Worm (Caenorhabditis elegans) whole organism, L4 larva: Measurements from ENCODE around the gene let-711.

Source experiments
- D1046.2 ChIP-seq: fragments of 200-800 bp; sonication (Bioruptor generic); IDR thresholded peaks from 2 replicates; pipeline ENCODE4 v1.3.6; 2022; ENCODE audit warnings: missing genetic modification characterization, missing compliant biosample characterization
- F10B5.3 ChIP-seq: sonication (generic microtip); optimal IDR thresholded peaks from 2 replicates; lab custom pipeline; 2016; ENCODE audit warnings: mild to moderate bottlenecking, missing genetic modification characterization, missing compliant biosample characterization
- F26F4.8 ChIP-seq: fragments of 200-800 bp; sonication (Bioruptor generic); conservative IDR thresholded peaks from 2 replicates; pipeline ENCODE4 v1.3.6; 2022; ENCODE audit warnings: missing genetic modification characterization, missing compliant biosample characterization
- F49E8.2 ChIP-seq: sonication (generic microtip); optimal IDR thresholded peaks from 2 replicates; lab custom pipeline; 2016; ENCODE audit warnings: missing compliant biosample characterization, mild to moderate bottlenecking, missing genetic modification characterization, borderline replicate concordance
- Y5F2A.4 ChIP-seq: fragments of 200-800 bp; sonication (Bioruptor generic); optimal IDR thresholded peaks from 2 replicates; lab custom pipeline; 2018; ENCODE audit warnings: mild to moderate bottlenecking, missing genetic modification characterization, missing compliant biosample characterization
- ZK546.5 ChIP-seq, 2 experiments: sonication (generic microtip); optimal IDR thresholded peaks; 2 replicates each; lab custom pipeline; 2017; ENCODE audit warnings: missing biosample characterization in 2 of 2, missing genetic modification characterization in 2 of 2
- aha-1 ChIP-seq: fragments of 150-350 bp; peaks from one replicate; lab custom pipeline; 2014; ENCODE audit warnings: missing biosample characterization, missing genetic modification characterization
- aly-2 ChIP-seq: sonication (generic microtip); optimal IDR thresholded peaks from 2 replicates; lab custom pipeline; 2018; ENCODE audit warnings: missing biosample characterization, missing genetic modification characterization
- ceh-82 ChIP-seq: sonication (generic microtip); optimal IDR thresholded peaks from 2 replicates; lab custom pipeline; 2017; ENCODE audit warnings: missing biosample characterization, missing genetic modification characterization
- cey-2 ChIP-seq: sonication (generic microtip); optimal IDR thresholded peaks from 3 replicates; lab custom pipeline; 2017; ENCODE audit warnings: missing genetic modification characterization, mild to moderate bottlenecking, missing compliant biosample characterization, antibody characterized with exemption, borderline replicate concordance; ENCODE audit not compliant: insufficient read depth
- daf-12 ChIP-seq: fragments of 150-350 bp; optimal IDR thresholded peaks from 2 replicates; lab custom pipeline; 2014; ENCODE audit warnings: missing biosample characterization, missing genetic modification reagents, missing genetic modification characterization
- daf-16 ChIP-seq, 3 experiments: sonication (generic microtip); optimal IDR thresholded peaks; 2 replicates each; lab custom pipeline; 2016 to 2017; ENCODE audit warnings: missing genetic modification characterization in 3 of 3, missing genetic modification reagents in 3 of 3, mild to moderate bottlenecking in 2 of 3, missing compliant biosample characterization in 2 of 3, missing biosample characterization in 1 of 3, moderate library complexity in 1 of 3
- dmd-8 ChIP-seq: fragments of 200-800 bp; sonication (Bioruptor generic); IDR thresholded peaks from 2 replicates; pipeline ENCODE4 v1.3.6; 2022; ENCODE audit warnings: missing genetic modification characterization, missing compliant biosample characterization
- dpl-1 ChIP-seq: fragments of 150-350 bp; optimal IDR thresholded peaks from 2 replicates; lab custom pipeline; 2014; ENCODE audit warnings: missing biosample characterization, missing genetic modification reagents, missing genetic modification characterization
- egl-43 ChIP-seq: fragments of 200-800 bp; sonication (Bioruptor generic); IDR thresholded peaks from 2 replicates; pipeline ENCODE4 v1.3.6; 2022; ENCODE audit warnings: missing genetic modification reagents, missing genetic modification characterization, missing compliant biosample characterization
- fkh-10 ChIP-seq: fragments of 150-350 bp; optimal IDR thresholded peaks from 2 replicates; lab custom pipeline; 2014; ENCODE audit warnings: missing biosample characterization, missing genetic modification reagents, missing genetic modification characterization
- fos-1 ChIP-seq: fragments of 150-350 bp; optimal IDR thresholded peaks from 2 replicates; lab custom pipeline; 2014; ENCODE audit warnings: missing biosample characterization, missing genetic modification characterization
- gei-8 ChIP-seq: fragments of 200-800 bp; sonication (Bioruptor generic); optimal IDR thresholded peaks from 2 replicates; lab custom pipeline; 2018; ENCODE audit warnings: mild to moderate bottlenecking, missing genetic modification characterization, missing compliant biosample characterization
- hif-1 ChIP-seq, 2 experiments: sonication (generic microtip); optimal IDR thresholded peaks; 2 replicates each; lab custom pipeline; 2016 to 2017; ENCODE audit warnings: missing compliant biosample characterization in 2 of 2, missing genetic modification characterization in 2 of 2, missing genetic modification reagents in 2 of 2, missing genotype in 2 of 2, mild to moderate bottlenecking in 1 of 2
- hlh-11 ChIP-seq: fragments of 200-800 bp; sonication (Bioruptor generic); optimal IDR thresholded peaks from 2 replicates; lab custom pipeline; 2018; ENCODE audit warnings: mild to moderate bottlenecking, missing genetic modification characterization, missing compliant biosample characterization
- lim-7 ChIP-seq: fragments of 200-800 bp; sonication (Bioruptor generic); IDR thresholded peaks from 2 replicates; pipeline ENCODE4 v1.3.6; 2022; ENCODE audit warnings: missing genetic modification characterization, missing compliant biosample characterization
- lin-29 ChIP-seq: fragments of 200-800 bp; sonication (Bioruptor generic); IDR thresholded peaks from 2 replicates; pipeline ENCODE4 v1.3.6; 2022; ENCODE audit warnings: missing genetic modification reagents, missing genetic modification characterization, missing compliant biosample characterization
- lin-38 ChIP-seq: fragments of 200-800 bp; sonication (Bioruptor generic); IDR thresholded peaks from 2 replicates; pipeline ENCODE4 v1.3.6; 2022; ENCODE audit warnings: missing genetic modification reagents, missing genetic modification characterization, missing compliant biosample characterization
- lin-39 ChIP-seq: fragments of 150-350 bp; optimal IDR thresholded peaks from 2 replicates; lab custom pipeline; 2014; ENCODE audit warnings: missing biosample characterization, missing genetic modification reagents, missing genetic modification characterization
- mdt-29 ChIP-seq: fragments of 200-800 bp; sonication (Bioruptor generic); IDR thresholded peaks from 2 replicates; pipeline ENCODE4 v1.3.6; 2022; ENCODE audit warnings: missing genetic modification reagents, missing genetic modification characterization, missing compliant biosample characterization
- mes-2 ChIP-seq: sonication (generic microtip); optimal IDR thresholded peaks from 2 replicates; lab custom pipeline; 2016; ENCODE audit warnings: missing genotype, mild to moderate bottlenecking, missing genetic modification characterization, missing compliant biosample characterization; ENCODE audit not compliant: poor library complexity, severe bottlenecking
- nhr-28 ChIP-seq: fragments of 150-350 bp; optimal IDR thresholded peaks from 2 replicates; lab custom pipeline; 2014; ENCODE audit warnings: missing biosample characterization, missing genetic modification characterization
- nhr-41 ChIP-seq: fragments of 200-800 bp; sonication (Bioruptor generic); IDR thresholded peaks from 2 replicates; pipeline ENCODE4 v1.3.6; 2022; ENCODE audit warnings: missing genetic modification reagents, missing genetic modification characterization, missing compliant biosample characterization
- nhr-42 ChIP-seq: fragments of 200-800 bp; sonication (Bioruptor generic); IDR thresholded peaks from 2 replicates; pipeline ENCODE4 v1.3.6; 2022; ENCODE audit warnings: missing genetic modification characterization, missing compliant biosample characterization
- nhr-6 ChIP-seq: fragments of 150-350 bp; optimal IDR thresholded peaks from 2 replicates; lab custom pipeline; 2014; ENCODE audit warnings: missing biosample characterization, missing genetic modification characterization
- nhr-76 ChIP-seq: fragments of 150-350 bp; optimal IDR thresholded peaks from 2 replicates; lab custom pipeline; 2014; ENCODE audit warnings: missing biosample characterization, missing genetic modification characterization
- pha-4 ChIP-seq, 2 experiments: fragments of 150-350 bp in 1 of 2; fragments of 200-800 bp in 1 of 2; sonication (Bioruptor generic) in 1 of 2; IDR thresholded peaks in 1 of 2; optimal IDR thresholded peaks in 1 of 2; 2 replicates each; pipeline versions ENCODE4 v1.3.6 to Lab custom; 2014 to 2022; ENCODE audit warnings: missing genetic modification characterization in 2 of 2, missing genetic modification reagents in 2 of 2, missing biosample characterization in 1 of 2, missing compliant biosample characterization in 1 of 2
- pqm-1 ChIP-seq: sonication (generic microtip); optimal IDR thresholded peaks from 2 replicates; lab custom pipeline; 2017; ENCODE audit warnings: missing biosample characterization, missing genetic modification characterization
- rbr-2 ChIP-seq: sonication (generic microtip); optimal IDR thresholded peaks from 2 replicates; lab custom pipeline; 2016; ENCODE audit warnings: missing genotype, missing genetic modification characterization, missing compliant biosample characterization
- set-16 ChIP-seq: fragments of 200-800 bp; sonication (Bioruptor generic); IDR thresholded peaks from 2 replicates; pipeline ENCODE4 v1.3.6; 2022; ENCODE audit warnings: missing genetic modification reagents, missing genetic modification characterization, missing compliant biosample characterization
- skn-1 ChIP-seq: fragments of 150-350 bp; optimal IDR thresholded peaks from 2 replicates; lab custom pipeline; 2014; ENCODE audit warnings: missing biosample characterization, missing genetic modification characterization
- snpc-1.2 ChIP-seq: fragments of 200-800 bp; sonication (Bioruptor generic); IDR thresholded peaks from 2 replicates; pipeline ENCODE4 v1.3.6; 2022; ENCODE audit warnings: missing genetic modification reagents, missing genetic modification characterization, missing compliant biosample characterization
- snpc-4 ChIP-seq: fragments of 150-350 bp; optimal IDR thresholded peaks from 2 replicates; lab custom pipeline; 2014; ENCODE audit warnings: missing biosample characterization, missing genetic modification characterization
- spr-1 ChIP-seq: sonication (generic microtip); optimal IDR thresholded peaks from 2 replicates; lab custom pipeline; 2016; ENCODE audit warnings: mild to moderate bottlenecking, missing genetic modification characterization, missing compliant biosample characterization
- tag-97 ChIP-seq: fragments of 200-800 bp; sonication (Bioruptor generic); IDR thresholded peaks from 2 replicates; pipeline ENCODE4 v1.3.6; 2022; ENCODE audit warnings: missing genetic modification characterization, missing compliant biosample characterization
- unc-39 ChIP-seq: sonication (generic microtip); optimal IDR thresholded peaks from 2 replicates; lab custom pipeline; 2017; ENCODE audit warnings: missing biosample characterization, missing genetic modification characterization
- vab-7 ChIP-seq: fragments of 200-800 bp; sonication (Bioruptor generic); IDR thresholded peaks from 2 replicates; pipeline ENCODE4 v1.3.6; 2022; ENCODE audit warnings: missing genetic modification reagents, missing genetic modification characterization, missing compliant biosample characterization
- zag-1 ChIP-seq: fragments of 150-350 bp; optimal IDR thresholded peaks from 2 replicates; lab custom pipeline; 2014; ENCODE audit warnings: missing biosample characterization, missing genetic modification characterization
- zfp-3 ChIP-seq: fragments of 200-800 bp; sonication (Bioruptor generic); conservative IDR thresholded peaks from 2 replicates; pipeline ENCODE4 v1.3.6; 2022; ENCODE audit warnings: missing genetic modification reagents, missing genetic modification characterization, missing compliant biosample characterization
- ztf-11 ChIP-seq: fragments of 150-350 bp; optimal IDR thresholded peaks from 2 replicates; lab custom pipeline; 2014; ENCODE audit warnings: missing biosample characterization, missing genetic modification characterization

Gene let-711

DNA sequence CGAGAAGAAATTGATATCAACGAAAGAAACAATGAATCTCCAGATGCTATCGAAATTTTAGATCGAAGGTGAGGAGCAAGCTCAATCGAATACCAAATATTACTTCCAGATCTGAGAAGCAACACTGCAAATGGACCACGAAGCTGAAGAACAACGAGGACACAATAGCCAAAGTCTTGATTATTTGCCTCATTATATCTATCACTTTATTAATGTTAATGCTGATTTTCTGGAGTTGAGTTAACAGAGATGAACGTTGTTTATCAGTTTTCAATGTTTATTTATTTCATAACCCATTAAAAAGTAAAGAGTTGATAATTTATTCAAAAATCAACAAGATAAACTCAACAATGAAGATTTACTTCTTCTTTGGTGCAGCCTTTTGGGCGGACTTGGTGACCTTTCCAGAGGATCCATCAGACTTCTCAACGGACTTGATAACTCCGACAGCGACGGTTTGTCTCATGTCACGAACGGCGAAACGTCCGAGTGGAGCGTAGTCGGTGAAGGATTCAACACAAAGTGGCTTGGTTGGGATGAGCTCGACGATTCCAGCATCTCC lies 23.3 kb downstream of the let-711 start (continued):
- TF ChIP-seq D1046.2 (GFP tag; lab: Robert Waterston, UW) (no peak), cey-2 (tag; lab: Kevin White, UChicago) (no peak), vab-7 (GFP tag; lab: Robert Waterston, UW) (no peak), F49E8.2 (tag; lab: Kevin White, UChicago) (peak; percentile 90), aly-2 (tag; lab: Kevin White, UChicago) (no peak), pqm-1 (tag; lab: Kevin White, UChicago) (no peak), lim-7 (peak; percentile 6; the same call in 1 of the 2 replicates), unc-39 (tag; lab: Kevin White, UChicago) (no peak), F26F4.8 (GFP tag; lab: Robert Waterston, UW) (no peak), fkh-10 (GFP tag; lab: Kevin White, UChicago) (no peak), tag-97 (GFP tag; lab: Robert Waterston, UW) (no peak), nhr-42 (GFP tag; lab: Robert Waterston, UW) (no peak), skn-1 (tag; lab: Kevin White, UChicago) (no peak), nhr-28 (tag; lab: Kevin White, UChicago) (no peak), aha-1 (tag; lab: Kevin White, UChicago) (peak; percentile 20), nhr-6 (tag; lab: Kevin White, UChicago) (no peak), fos-1 (no peak), egl-43 (GFP tag; lab: Robert Waterston, UW) (no peak), F10B5.3 (tag; lab: Kevin White, UChicago) (no peak)

DNA sequence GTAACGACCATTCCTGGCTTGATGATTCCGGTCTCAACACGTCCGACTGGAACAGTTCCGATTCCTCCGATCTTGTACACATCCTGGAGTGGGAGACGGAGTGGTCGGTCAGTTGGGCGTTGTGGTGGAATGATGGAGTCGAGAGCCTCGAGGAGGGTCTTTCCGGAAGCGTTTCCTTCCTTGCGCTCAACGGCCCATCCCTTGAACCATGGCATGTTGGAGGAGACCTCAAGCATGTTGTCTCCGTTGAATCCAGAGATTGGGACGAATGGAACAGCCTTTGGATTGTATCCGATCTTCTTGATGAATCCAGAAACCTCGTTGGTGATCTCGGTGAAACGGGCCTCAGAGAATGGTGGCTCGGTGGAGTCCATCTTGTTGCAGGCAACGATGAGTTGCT lies 24.2 kb downstream of the let-711 start:
- peak; percentile 51 for TF ChIP-seq set-16
- TF ChIP-seq Y5F2A.4 (GFP tag; lab: Kevin White, UChicago): no peak
- TF ChIP-seq snpc-1.2 (GFP tag; lab: Robert Waterston, UW): peak; percentile 58

DNA sequence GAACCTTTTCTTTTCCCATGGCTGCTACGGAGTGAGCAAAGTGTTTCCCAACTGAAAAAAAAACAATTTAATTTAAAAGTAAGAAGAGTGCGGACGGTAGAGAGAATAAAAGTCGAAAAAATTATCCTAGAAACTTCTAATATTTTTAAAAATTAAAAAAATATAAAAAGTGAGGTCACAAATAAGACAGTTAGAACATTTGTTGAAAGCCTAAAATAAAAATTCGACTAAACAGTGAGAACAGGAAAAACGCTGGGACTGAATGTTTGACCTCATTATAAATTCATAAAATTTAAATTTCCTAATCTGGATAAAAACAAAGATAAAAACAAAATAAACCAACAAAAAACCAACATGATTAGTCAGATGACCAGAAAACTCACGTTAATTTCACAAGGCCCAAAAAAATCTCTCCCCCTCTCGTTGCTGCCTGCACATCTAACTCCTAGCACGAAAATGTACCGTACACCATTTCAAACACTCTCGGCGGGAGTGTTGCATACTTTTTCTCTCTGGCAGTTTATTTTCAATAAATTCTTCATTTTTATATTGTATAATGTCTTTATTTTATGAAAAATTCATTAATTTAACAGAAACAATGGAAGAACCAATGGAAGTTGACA lies 25.3 kb downstream of the let-711 start, which contains the start of the genes eef-1A.1 and rfc-4:
Gene eef-1A.1, minus strand, starts transcription at position 51 of the 623 bp plus-strand sequence.
Gene rfc-4, plus strand, starts transcription at position 592 of the 623 bp plus-strand sequence.
- TF ChIP-seq nhr-41 (GFP tag; lab: Robert Waterston, UW) (no peak), hlh-11 (tag; lab: Kevin White, UChicago) (peak; percentile 95), lin-38 (peak; percentile 90), hif-1 (tag; optimal IDR thresholded peaks at IDR 0.05; lab: Kevin White, UChicago) (peak; percentile 68 to 93), ZK546.5 (tag; optimal IDR thresholded peaks at IDR 0.05; lab: Kevin White, UChicago) (peak; percentile 79 to 99), zfp-3 (peak; percentile 81), fkh-10 (GFP tag; lab: Kevin White, UChicago) (peak; percentile 96), gei-8 (GFP tag; lab: Kevin White, UChicago) (no peak), set-16 (no peak), spr-1 (tag; lab: Kevin White, UChicago) (peak; percentile 82), lin-29 (GFP tag; lab: Robert Waterston, UW) (peak; percentile 65; the same call in 1 of the 2 replicates), nhr-6 (tag; lab: Kevin White, UChicago) (peak; percentile 96), vab-7 (GFP tag; lab: Robert Waterston, UW) (peak; percentile 56), lin-39 (peak; percentile 55), rbr-2 (tag; lab: Kevin White, UChicago) (peak; percentile 94), daf-12 (no peak), egl-43 (GFP tag; lab: Robert Waterston, UW) (peak; percentile 63; the same call in 1 of the 2 replicates), ceh-82 (no peak), aha-1 (tag; lab: Kevin White, UChicago) (peak; percentile 99), daf-16 (GFP tag; optimal IDR thresholded peaks at IDR 0.05; lab: Kevin White, UChicago) (peak; percentile 22 to 34), daf-16 (tag; optimal IDR thresholded peaks at IDR 0.05; lab: Kevin White, UChicago) (peak; percentile 86), mdt-29 (GFP tag; lab: Robert Waterston, UW) (peak; percentile 24; the same call in 1 of the 2 replicates), nhr-76 (tag; lab: Kevin White, UChicago) (peak; percentile 48), dpl-1 (GFP tag; lab: Kevin White, UChicago) (peak; percentile 96), dmd-8 (GFP tag; lab: Robert Waterston, UW) (no peak), snpc-4 (tag; lab: Kevin White, UChicago) (no peak), pha-4 (GFP tag; IDR thresholded peaks at IDR 0.05; lab: Robert Waterston, UW) (peak; percentile 76), pha-4 (tag; optimal IDR thresholded peaks at IDR 0.05; lab: Kevin White, UChicago) (peak; percentile 99), ztf-11 (no peak), zag-1 (tag; lab: Kevin White, UChicago) (no peak), mes-2 (tag; lab: Kevin White, UChicago) (peak; percentile 97)
